Fruit fly (Drosophila melanogaster) whole organism, adult: ENCODE data around the gene CG33767.

Source experiments
- CG12768 ChIP-seq: fragments of 200-800 bp; sonication (Bioruptor generic); optimal IDR thresholded peaks from 2 replicates; lab custom pipeline; 2017; ENCODE audit warnings: missing biosample characterization, missing genetic modification characterization, mild to moderate bottlenecking, moderate library complexity, missing genetic modification reagents
- CG1620 ChIP-seq: fragments of 200-800 bp; sonication (Bioruptor generic); optimal IDR thresholded peaks from 2 replicates; lab custom pipeline; 2016; ENCODE audit warnings: missing biosample characterization, missing genetic modification characterization
- CG33017 ChIP-seq: fragments of 200-800 bp; sonication (Bioruptor generic); optimal IDR thresholded peaks from 2 replicates; lab custom pipeline; 2018; ENCODE audit warnings: missing biosample characterization, mild to moderate bottlenecking, missing genetic modification characterization, moderate library complexity
- CG7101 ChIP-seq: fragments of 200-800 bp; sonication (Bioruptor generic); optimal IDR thresholded peaks from 2 replicates; lab custom pipeline; 2018; ENCODE audit warnings: missing biosample characterization, mild to moderate bottlenecking, missing genetic modification characterization, moderate library complexity
- Clk ChIP-seq: fragments of 200-800 bp; sonication (Bioruptor generic); optimal IDR thresholded peaks from 2 replicates; lab custom pipeline; 2017; ENCODE audit warnings: missing biosample characterization, missing genetic modification characterization
- Hr96 ChIP-seq: fragments of 200-800 bp; sonication (Bioruptor generic); optimal IDR thresholded peaks from 2 replicates; lab custom pipeline; 2016; ENCODE audit warnings: missing biosample characterization, missing genetic modification characterization
- Mnt ChIP-seq: fragments of 200-800 bp; sonication (Bioruptor generic); optimal IDR thresholded peaks from 2 replicates; lab custom pipeline; 2016; ENCODE audit warnings: missing biosample characterization, mild to moderate bottlenecking, missing genetic modification characterization
- cic ChIP-seq: fragments of 200-800 bp; sonication (Bioruptor generic); optimal IDR thresholded peaks from 2 replicates; lab custom pipeline; 2017; ENCODE audit warnings: missing biosample characterization, mild to moderate bottlenecking, missing genetic modification characterization, moderate library complexity
- kay ChIP-seq: fragments of 200-800 bp; sonication (Bioruptor generic); peaks from one replicate; lab custom pipeline; 2016; ENCODE audit warnings: missing biosample characterization, missing genetic modification characterization, borderline replicate concordance
- ovo ChIP-seq: fragments of 200-800 bp; sonication (Bioruptor generic); optimal IDR thresholded peaks from 2 replicates; lab custom pipeline; 2016; ENCODE audit warnings: missing biosample characterization, missing genetic modification characterization
- tj ChIP-seq: fragments of 200-800 bp; sonication (Bioruptor generic); optimal IDR thresholded peaks from 3 replicates; lab custom pipeline; 2017; ENCODE audit warnings: missing biosample characterization, mild to moderate bottlenecking, missing genetic modification characterization, moderate library complexity
- toe ChIP-seq: fragments of 200-800 bp; sonication (Bioruptor generic); optimal IDR thresholded peaks from 2 replicates; lab custom pipeline; 2016; ENCODE audit warnings: missing biosample characterization, missing genetic modification characterization

DNA sequence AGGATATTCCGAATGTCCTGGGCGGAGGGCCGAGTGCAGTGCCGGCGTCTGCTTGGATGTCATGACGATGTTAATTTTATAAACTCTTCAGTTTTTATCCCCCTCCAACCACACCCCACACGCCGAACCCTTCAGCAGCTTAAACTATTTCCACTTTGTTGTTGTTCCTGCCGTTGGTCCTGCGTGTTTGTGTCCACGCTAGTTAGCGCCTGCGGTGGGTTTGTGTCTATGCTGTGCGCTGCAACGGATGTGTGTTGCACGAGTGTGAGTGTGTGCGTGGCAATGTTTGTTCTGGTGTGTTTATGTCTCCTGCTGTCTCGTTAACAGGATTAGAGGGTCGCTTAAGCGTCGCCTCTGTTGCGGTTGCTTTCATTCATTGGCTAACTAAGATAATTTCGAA is 29.3 kb upstream of the CG33767 start:
- TF ChIP-seq Mnt (GFP tag; lab: Kevin White, UChicago), result no peak
- no peak for TF ChIP-seq ovo
- no peak for TF ChIP-seq cic (GFP tag; lab: Kevin White, UChicago)
- TF ChIP-seq Hr96, result no peak
- TF ChIP-seq kay (GFP tag; lab: Kevin White, UChicago), result no peak
- no peak for TF ChIP-seq CG1620 (GFP tag; lab: Kevin White, UChicago)
- no peak for TF ChIP-seq Clk (GFP tag; lab: Kevin White, UChicago)
- TF ChIP-seq CG33017 (tag; lab: Kevin White, UChicago), result no peak
- no peak for TF ChIP-seq CG7101
- no peak for TF ChIP-seq tj (GFP tag; lab: Kevin White, UChicago)
- TF ChIP-seq toe (GFP tag; lab: Kevin White, UChicago), result no peak
- TF ChIP-seq CG12768 (GFP tag; lab: Kevin White, UChicago), result no peak
